Fruit fly (Drosophila melanogaster): ENCODE data around the gene TrxT.

- TF ChIP-seq H15 (GFP tag; IDR thresholded peaks at IDR 0.05) (no peak), CG3407 (GFP tag; optimal IDR thresholded peaks at IDR 0.05) (no peak), CG10147 (GFP tag; optimal IDR thresholded peaks at IDR 0.05) (no peak), jigr1 (GFP tag; IDR thresholded peaks at IDR 0.05) (no peak), Ets65A (GFP tag) (no peak), CG5245 (GFP tag; optimal IDR thresholded peaks at IDR 0.05) (peak; percentile 2), Dfd (GFP tag; optimal IDR thresholded peaks at IDR 0.05) (no peak), nerfin-2 (GFP tag; IDR thresholded peaks at IDR 0.05; ENCODE audit: partially characterized antibody) (no peak), Sin3A (optimal IDR thresholded peaks at IDR 0.05) (no peak), fd3F (GFP tag; optimal IDR thresholded peaks at IDR 0.05) (no peak), pb (GFP tag; optimal IDR thresholded peaks at IDR 0.05) (no peak), btn (GFP tag; optimal IDR thresholded peaks at IDR 0.05) (no peak), insv (GFP tag; optimal IDR thresholded peaks at IDR 0.05) (no peak)
Observed at dm6 chrX:5289692-5290091, 22.0 kb downstream of the TrxT start.

All from whole organism, embryonic.